Fruit fly (Drosophila melanogaster) whole organism, larva: ENCODE data around the gene ng3.

Experiments used
- noc ChIP-seq: fragments of 200-800 bp; sonication (Bioruptor generic); optimal IDR thresholded peaks from 3 replicates; lab custom pipeline; 2019; ENCODE audit warnings: missing biosample characterization, mild to moderate bottlenecking, missing genetic modification characterization, moderate library complexity

Gene ng3

DNA sequence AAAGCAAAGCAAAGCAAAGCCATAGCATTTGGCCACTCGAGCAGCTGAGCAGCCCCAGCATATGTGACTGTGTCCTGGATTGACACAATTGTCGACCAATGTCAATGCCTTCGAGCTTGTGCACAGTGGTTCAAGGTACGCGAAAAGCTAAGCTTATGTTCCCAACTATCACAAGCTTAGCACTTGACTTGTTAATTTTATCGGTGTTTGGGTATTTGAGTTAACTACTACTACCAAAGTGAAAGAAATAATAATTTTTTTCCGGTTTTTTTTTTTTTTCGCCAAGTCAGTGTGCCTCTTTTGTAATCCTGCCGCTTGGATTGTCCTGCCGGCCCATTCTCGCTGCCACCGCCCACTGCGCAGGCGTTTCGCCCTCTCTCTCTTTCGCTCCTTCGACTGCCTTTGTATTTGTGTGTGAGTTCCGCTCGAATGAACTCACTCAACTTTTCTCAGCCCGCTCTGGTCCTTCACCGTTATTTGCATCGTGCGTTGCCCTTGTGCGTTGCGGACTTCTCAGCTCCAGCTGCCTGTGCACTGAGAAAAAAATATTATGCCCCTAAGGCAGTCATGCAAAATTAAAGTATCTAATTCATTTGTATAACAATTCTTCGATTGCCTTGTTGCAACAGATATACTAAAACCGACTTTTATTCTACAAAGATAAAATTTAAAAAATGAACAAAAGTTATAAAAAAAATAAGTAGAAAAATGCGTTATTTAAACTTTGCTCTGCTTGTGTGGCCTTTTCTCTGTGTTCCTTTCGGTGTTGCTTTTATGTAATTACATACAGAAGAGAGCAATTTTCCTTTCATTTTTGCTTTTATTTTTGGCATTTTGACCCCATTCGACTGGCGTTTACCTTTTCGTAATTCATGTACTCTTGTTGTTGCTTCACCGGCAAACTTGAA is 35.7 kb downstream of the ng3 start:
- TF ChIP-seq noc (tag; lab: Kevin White, UChicago) = no peak

DNA sequence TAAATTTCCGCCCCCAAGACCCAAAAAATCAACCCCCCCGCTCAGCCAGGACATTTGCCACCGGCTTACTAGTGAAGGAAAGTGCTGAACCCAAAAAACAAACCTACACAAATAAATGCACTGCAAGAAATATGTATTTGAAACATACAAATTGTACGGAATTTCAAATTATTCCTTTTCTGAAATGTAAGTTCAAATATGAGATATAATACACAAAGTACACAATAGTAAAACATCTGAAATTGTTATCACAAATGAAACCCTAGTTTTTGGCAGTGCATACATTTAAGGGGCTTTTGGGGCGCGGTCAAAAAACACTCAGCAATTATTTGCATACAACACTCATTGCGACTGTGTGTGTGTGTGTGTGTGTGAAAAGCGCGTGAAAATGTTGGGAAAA is 48.1 kb downstream of the ng3 start:
- TF ChIP-seq noc (tag; lab: Kevin White, UChicago) = no peak

DNA sequence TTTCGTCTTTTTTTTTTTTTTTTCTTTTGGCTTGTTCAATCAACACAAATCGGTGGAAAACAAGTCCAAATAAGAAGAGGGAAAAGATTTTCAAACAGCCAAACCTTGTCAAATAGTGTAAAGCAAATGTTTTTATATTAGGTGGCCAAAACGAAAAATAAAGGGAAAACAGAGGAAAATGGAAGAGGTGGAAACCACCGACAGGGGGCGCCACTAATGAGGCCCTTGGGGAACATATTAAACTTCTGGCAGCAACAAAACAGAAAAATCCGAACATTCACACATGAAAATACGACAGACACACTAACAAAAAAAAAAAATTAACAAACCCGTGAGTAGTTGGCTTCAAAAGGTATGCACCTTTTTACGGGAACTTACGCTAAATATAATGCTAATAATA is 49.6 kb downstream of the ng3 start:
- no peak for TF ChIP-seq noc (tag; lab: Kevin White, UChicago)
